Worm (Caenorhabditis elegans) whole organism, late embryonic: ENCODE results near the gene T12A7.9.

ENCODE experiments used
- K09A11.1 ChIP-seq: sonication (generic microtip); optimal IDR thresholded peaks from 2 replicates; lab custom pipeline; 2017; ENCODE audit warnings: antibody characterized with exemption, mild to moderate bottlenecking, missing genetic modification characterization, missing compliant biosample characterization; ENCODE audit not compliant: insufficient read depth
- T23F11.4 ChIP-seq: fragments of 200-800 bp; sonication (Bioruptor generic); optimal IDR thresholded peaks from 2 replicates; lab custom pipeline; 2018; ENCODE audit warnings: mild to moderate bottlenecking, missing genetic modification characterization, missing compliant biosample characterization
- ahr-1 ChIP-seq: sonication (generic microtip); optimal IDR thresholded peaks from 2 replicates; lab custom pipeline; 2016; ENCODE audit warnings: missing genetic modification characterization, missing compliant biosample characterization
- ama-1 ChIP-seq: fragments of 150-350 bp; optimal IDR thresholded peaks from 2 replicates; lab custom pipeline; 2014
- ceh-24 ChIP-seq: sonication (generic microtip); optimal IDR thresholded peaks from 2 replicates; lab custom pipeline; 2016; ENCODE audit warnings: mild to moderate bottlenecking, missing genetic modification characterization, missing compliant biosample characterization
- ceh-30 ChIP-seq: fragments of 150-350 bp; optimal IDR thresholded peaks from 2 replicates; lab custom pipeline; 2014; ENCODE audit warnings: missing biosample characterization, missing genetic modification characterization
- ceh-31 ChIP-seq: sonication (generic microtip); optimal IDR thresholded peaks from 2 replicates; lab custom pipeline; 2016; ENCODE audit warnings: missing genetic modification characterization, missing compliant biosample characterization
- ceh-6 ChIP-seq: fragments of 200-800 bp; sonication (Bioruptor generic); optimal IDR thresholded peaks from 2 replicates; lab custom pipeline; 2018; ENCODE audit warnings: mild to moderate bottlenecking, missing genetic modification characterization, missing compliant biosample characterization
- dve-1 ChIP-seq: sonication (generic microtip); optimal IDR thresholded peaks from 2 replicates; lab custom pipeline; 2017; ENCODE audit warnings: antibody characterized with exemption, mild to moderate bottlenecking, missing genetic modification characterization, missing compliant biosample characterization
- elt-2 ChIP-seq: sonication (generic microtip); optimal IDR thresholded peaks from 2 replicates; lab custom pipeline; 2016; ENCODE audit warnings: missing genetic modification reagents, missing genetic modification characterization, missing compliant biosample characterization
- ets-4 ChIP-seq: sonication (generic microtip); optimal IDR thresholded peaks from 2 replicates; lab custom pipeline; 2016; ENCODE audit warnings: missing genetic modification characterization, missing compliant biosample characterization
- fax-1 ChIP-seq: sonication (generic microtip); optimal IDR thresholded peaks from 2 replicates; lab custom pipeline; 2016; ENCODE audit warnings: missing genotype, missing genetic modification characterization, missing compliant biosample characterization
- hlh-6 ChIP-seq: sonication (generic microtip); optimal IDR thresholded peaks from 2 replicates; lab custom pipeline; 2016; ENCODE audit warnings: missing genotype, missing genetic modification characterization, missing compliant biosample characterization
- nfya-1 ChIP-seq: sonication (generic microtip); optimal IDR thresholded peaks from 2 replicates; lab custom pipeline; 2017; ENCODE audit warnings: missing genetic modification characterization, mild to moderate bottlenecking, missing compliant biosample characterization, antibody characterized with exemption, moderate library complexity
- nhr-11 ChIP-seq: fragments of 150-350 bp; optimal IDR thresholded peaks from 2 replicates; lab custom pipeline; 2014; ENCODE audit warnings: missing biosample characterization, missing genetic modification characterization
- pag-3 ChIP-seq: sonication (generic microtip); optimal IDR thresholded peaks from 2 replicates; lab custom pipeline; 2016; ENCODE audit warnings: missing compliant biosample characterization, missing genetic modification characterization, borderline replicate concordance
- pax-1 ChIP-seq: fragments of 150-350 bp; optimal IDR thresholded peaks from 2 replicates; lab custom pipeline; 2014; ENCODE audit warnings: missing biosample characterization, missing genetic modification characterization
- pha-4 ChIP-seq: fragments of 150-350 bp; optimal IDR thresholded peaks from 2 replicates; lab custom pipeline; 2018; ENCODE audit warnings: missing biosample characterization, missing genetic modification reagents, missing genetic modification characterization
- pqm-1 ChIP-seq: sonication (generic microtip); optimal IDR thresholded peaks from 2 replicates; lab custom pipeline; 2016; ENCODE audit warnings: missing genetic modification characterization, missing compliant biosample characterization
- pros-1 ChIP-seq: fragments of 150-350 bp; optimal IDR thresholded peaks from 2 replicates; lab custom pipeline; 2014; ENCODE audit warnings: missing biosample characterization, missing genetic modification reagents, missing genetic modification characterization
- ref-2 ChIP-seq: sonication (generic microtip); optimal IDR thresholded peaks from 2 replicates; lab custom pipeline; 2016; ENCODE audit warnings: missing genetic modification characterization, missing compliant biosample characterization
- rnt-1 ChIP-seq: sonication (generic microtip); optimal IDR thresholded peaks from 2 replicates; lab custom pipeline; 2016; ENCODE audit warnings: missing genetic modification characterization, missing compliant biosample characterization
- sox-4 ChIP-seq: sonication (generic microtip); optimal IDR thresholded peaks from 2 replicates; lab custom pipeline; 2017; ENCODE audit warnings: mild to moderate bottlenecking, missing genetic modification characterization, inconsistent platforms, missing compliant biosample characterization
- syd-9 ChIP-seq: sonication (generic microtip); optimal IDR thresholded peaks from 2 replicates; lab custom pipeline; 2016; ENCODE audit warnings: mild to moderate bottlenecking, missing genetic modification characterization, moderate library complexity, missing compliant biosample characterization
- ttx-3 ChIP-seq: sonication (generic microtip); optimal IDR thresholded peaks from 2 replicates; lab custom pipeline; 2016; ENCODE audit warnings: missing genetic modification reagents, missing genetic modification characterization, missing compliant biosample characterization
- unc-42 ChIP-seq: sonication (generic microtip); optimal IDR thresholded peaks from 2 replicates; lab custom pipeline; 2016; ENCODE audit warnings: missing genotype, missing genetic modification characterization, missing compliant biosample characterization
- unc-55 ChIP-seq: sonication (generic microtip); optimal IDR thresholded peaks from 2 replicates; lab custom pipeline; 2017; ENCODE audit warnings: missing biosample characterization, missing genetic modification reagents, missing genetic modification characterization
- ztf-16 ChIP-seq: sonication (generic microtip); optimal IDR thresholded peaks from 2 replicates; lab custom pipeline; 2017; ENCODE audit warnings: missing genetic modification characterization, missing compliant biosample characterization

Gene T12A7.9

DNA sequence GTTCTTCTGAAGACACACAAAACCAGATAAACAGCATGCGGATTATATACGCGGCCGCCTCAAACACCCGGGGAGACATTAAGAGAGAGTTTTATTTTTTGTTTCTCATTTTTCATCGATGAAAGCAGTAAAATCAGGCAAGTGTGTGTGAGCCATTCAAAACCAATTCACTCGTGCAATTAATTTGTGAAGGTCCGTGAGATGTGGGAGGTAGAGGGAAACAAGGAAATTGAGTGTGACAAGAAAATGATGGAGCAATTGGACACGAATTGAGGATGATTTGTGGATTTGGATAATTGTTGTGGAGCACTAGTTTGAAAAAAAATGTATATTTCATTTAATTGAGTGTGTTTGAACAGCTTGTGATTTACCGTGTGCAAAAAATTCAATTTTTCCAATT lies 32.0 kb upstream of the T12A7.9 start:
- TF ChIP-seq K09A11.1 (no peak), hlh-6 (tag; lab: Kevin White, UChicago) (no peak), ceh-30 (no peak), pha-4 (tag; lab: Kevin White, UChicago) (no peak), pros-1 (tag; lab: Kevin White, UChicago) (no peak), unc-55 (no peak), ztf-16 (tag; lab: Kevin White, UChicago) (no peak), rnt-1 (tag; lab: Kevin White, UChicago) (no peak), nfya-1 (tag; lab: Kevin White, UChicago) (no peak), fax-1 (tag; lab: Kevin White, UChicago) (no peak), pag-3 (no peak), dve-1 (no peak), sox-4 (tag; lab: Kevin White, UChicago) (no peak), ceh-24 (tag; lab: Kevin White, UChicago) (no peak), pax-1 (tag; lab: Kevin White, UChicago) (no peak)

DNA sequence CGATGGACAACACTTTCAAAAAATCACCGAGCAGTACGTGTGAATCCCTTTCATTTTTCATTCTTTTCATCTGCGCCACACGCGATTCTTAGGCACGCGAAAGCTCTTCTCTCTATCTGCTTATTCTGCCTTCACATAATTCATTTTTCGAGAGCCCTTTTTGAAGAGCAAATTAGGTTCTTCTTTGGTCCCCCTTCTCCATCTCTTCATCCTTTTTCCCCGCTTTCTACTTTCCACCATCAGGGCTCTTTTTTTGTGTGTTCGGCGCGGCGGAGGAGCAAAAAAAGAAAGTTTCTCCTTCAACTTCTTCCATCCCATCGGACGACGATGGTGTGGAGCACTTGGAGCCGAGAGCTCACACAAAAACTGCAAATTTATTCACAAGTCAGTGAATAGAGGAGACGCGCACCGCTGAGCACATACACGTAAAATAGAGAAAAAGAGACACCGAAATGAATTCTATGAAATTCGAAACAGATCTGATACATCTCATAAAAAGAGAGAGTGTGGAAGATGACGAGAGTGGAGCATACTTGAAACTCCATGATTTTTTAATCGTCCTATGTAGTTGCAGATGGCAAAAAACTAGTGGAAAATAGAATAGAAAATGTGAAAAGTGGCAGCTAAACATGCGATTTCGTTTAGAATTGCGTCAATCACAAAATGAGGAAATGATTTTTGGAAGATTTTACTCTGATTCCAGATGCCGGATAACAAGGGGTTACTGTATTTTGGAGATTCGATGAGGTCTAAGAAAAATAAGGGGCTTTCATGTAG lies 29.4 kb upstream of the T12A7.9 start:
- TF ChIP-seq ets-4 (tag; lab: Kevin White, UChicago) (no peak), pag-3 (no peak), ama-1 (no peak), ceh-30 (no peak), hlh-6 (tag; lab: Kevin White, UChicago) (no peak), syd-9 (tag; lab: Kevin White, UChicago) (no peak), ahr-1 (tag; lab: Kevin White, UChicago) (no peak), T23F11.4 (GFP tag; lab: Kevin White, UChicago) (no peak), unc-42 (tag; lab: Kevin White, UChicago) (peak; percentile 93), ref-2 (tag; lab: Kevin White, UChicago) (peak; percentile 18), nhr-11 (tag; lab: Kevin White, UChicago) (no peak), ceh-31 (peak; percentile 44), pqm-1 (tag; lab: Kevin White, UChicago) (no peak)

DNA sequence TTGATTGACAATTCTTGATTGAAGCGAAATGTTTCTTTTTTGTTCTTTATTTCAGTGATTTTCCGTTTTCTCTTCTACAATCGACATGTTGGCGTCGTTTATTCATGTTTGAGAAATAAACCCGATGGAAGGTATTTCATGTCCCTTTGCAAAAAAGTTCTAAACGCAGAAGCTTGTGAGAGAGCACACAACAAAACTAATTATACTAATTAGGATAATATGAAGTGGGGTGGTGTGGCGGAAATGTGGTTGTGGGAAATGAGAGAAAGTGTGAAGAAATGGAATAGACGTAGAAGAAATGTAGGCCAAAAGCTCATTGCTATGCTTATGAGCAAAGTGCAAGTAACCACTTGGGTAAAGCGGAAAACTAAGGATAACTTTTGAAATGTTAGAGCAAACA lies 27.0 kb upstream of the T12A7.9 start:
- TF ChIP-seq unc-42 (tag; lab: Kevin White, UChicago) (peak; percentile 89), nfya-1 (tag; lab: Kevin White, UChicago) (no peak)
- TF ChIP-seq, all 69 proteins: peak for 1

DNA sequence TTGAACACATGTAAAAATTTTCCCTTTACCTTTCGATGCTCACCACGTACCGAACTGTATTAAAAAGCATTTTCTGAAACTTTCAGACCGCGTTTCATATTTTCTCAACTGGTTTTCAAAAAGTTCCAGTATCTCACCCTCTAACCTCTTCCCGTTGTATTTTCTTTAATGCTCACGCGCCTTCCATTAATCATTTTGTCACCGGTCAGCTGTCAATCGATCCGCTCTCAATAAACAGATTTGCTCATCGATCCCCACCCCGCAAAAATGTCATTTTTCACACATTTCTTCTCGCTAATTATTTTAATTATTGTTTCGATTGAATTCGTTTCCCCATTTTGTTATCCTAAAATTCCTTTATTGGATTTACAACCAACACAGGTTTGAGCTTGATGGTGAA lies 23.2 kb upstream of the T12A7.9 start, which contains the start of gene lpr-2:
TSS of gene lpr-2 (plus strand) at position 189 of the 400 bp plus-strand sequence.
- TF ChIP-seq unc-55 (peak; percentile 75), ceh-6 (GFP tag; lab: Kevin White, UChicago) (no peak)

DNA sequence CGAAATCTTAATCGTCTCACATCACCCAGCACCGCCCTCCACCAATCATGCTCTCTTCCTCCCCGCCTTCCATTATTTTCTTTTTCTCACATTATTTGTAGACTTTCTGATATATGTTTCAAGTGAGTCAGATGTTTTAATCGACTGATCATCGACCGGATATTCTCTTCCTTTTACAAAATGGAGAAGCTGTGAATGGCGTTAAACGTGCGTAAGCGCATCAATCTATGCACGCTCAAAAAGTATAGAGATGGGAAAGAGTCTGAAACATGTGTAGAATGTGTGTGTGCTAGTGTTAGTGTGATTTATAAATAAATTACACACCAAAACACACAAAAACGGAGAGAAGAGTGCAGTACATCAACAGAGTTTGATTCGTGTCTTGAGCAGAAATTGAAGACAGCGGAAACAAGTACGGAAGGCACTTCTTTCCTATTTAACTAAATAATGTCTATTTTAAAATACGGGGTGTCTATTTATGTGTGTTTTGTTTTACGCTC lies 21.2 kb upstream of the T12A7.9 start:
- TF ChIP-seq unc-42 (tag; lab: Kevin White, UChicago) (peak; percentile 19), ttx-3 (no peak), elt-2 (tag; lab: Kevin White, UChicago) (no peak)

DNA sequence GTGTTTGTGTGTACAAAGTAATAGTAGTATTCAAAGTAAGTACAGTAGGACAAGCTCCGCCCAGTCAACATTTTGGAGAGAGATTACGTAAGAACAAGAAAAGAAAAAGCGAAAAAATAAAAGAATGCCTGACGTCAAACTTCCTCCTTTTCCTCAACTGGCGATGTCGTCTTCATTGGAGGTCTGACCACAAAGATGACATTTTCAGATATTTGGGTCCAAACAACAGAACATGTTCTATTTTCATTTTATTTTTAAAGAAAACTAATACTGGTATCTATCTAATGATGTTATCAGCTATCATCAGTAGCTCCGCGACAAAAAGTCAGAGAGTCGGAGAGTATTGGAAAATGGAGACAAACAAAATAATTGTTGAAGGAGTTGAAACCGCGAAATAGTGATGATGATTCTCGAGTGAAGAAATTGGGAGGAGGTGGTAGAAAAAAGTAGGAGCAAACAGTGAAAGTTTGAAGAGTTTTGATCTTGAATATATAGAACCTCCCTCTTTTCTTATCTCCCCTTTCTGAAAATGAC lies 18.0 kb upstream of the T12A7.9 start, which contains the start of gene lips-5:
TSS of gene lips-5 (minus strand) at position 51 of the 534 bp plus-strand sequence.
- no peak for TF ChIP-seq unc-42 (tag; lab: Kevin White, UChicago)

DNA sequence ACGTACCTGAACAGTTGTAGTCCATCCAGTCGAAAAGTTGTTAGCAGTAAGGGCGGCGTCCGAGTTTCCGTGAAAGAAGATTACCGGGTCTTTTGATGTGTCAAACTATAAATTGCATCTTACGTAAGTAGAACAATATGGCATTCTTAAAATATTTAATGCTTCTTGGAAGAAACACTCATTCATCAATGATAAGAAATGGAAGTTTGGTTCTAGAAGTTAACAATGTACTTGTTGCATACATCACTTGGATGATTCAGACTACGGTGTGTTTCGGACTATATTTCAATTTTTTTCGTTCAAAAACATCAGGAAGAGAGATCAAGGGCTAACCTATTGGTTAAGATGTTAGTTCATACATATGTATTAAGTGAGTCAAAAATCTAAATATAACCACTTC lies 16.3 kb upstream of the T12A7.9 start:
- no peak for TF ChIP-seq fax-1 (tag; lab: Kevin White, UChicago)
- TF ChIP-seq, all 69 proteins: peak for 0
